Worm (Caenorhabditis elegans): ENCODE measurements around the gene cest-1.1.

DNA sequence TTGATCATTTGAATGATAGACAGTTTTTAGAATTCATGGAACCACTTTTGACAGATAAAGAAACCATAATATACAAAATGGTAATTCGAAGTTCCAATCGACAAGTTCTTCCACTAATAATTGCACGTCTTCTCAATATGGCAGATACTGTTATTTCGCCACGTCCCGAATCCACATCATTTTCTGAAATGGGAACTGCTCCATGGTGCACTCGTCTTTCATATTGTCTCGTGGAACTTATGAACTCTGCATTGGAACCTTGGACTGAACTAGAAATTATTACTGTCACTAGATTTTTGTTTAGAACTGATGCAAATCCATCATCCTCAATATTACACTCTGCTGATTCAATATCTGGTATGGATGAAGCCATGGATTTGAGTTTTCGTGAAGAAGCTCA lies 20.6 kb upstream of the cest-1.1 start:
- TF ChIP-seq pqm-1 (tag; optimal IDR thresholded peaks at IDR 0.05) (no peak), nhr-237 (tag; optimal IDR thresholded peaks at IDR 0.05) (no peak), nhr-76 (tag; optimal IDR thresholded peaks at IDR 0.05) (no peak), egl-27 (tag; optimal IDR thresholded peaks at IDR 0.05) (no peak), unc-62 (GFP tag; optimal IDR thresholded peaks at IDR 0.05) (no peak)
